Fruit fly (Drosophila melanogaster): Measurements from ENCODE around the gene Gyc89Db.
A peak's percentile ranks its signal among the peaks of the same experiment; 100 is the strongest.

The Gyc89Db gene

dm6 chr3R:16432665-16433065 is 44.2 kb upstream of the Gyc89Db start, which contains the start of gene Fntb (continued):
- TF ChIP-seq D19A (tag; optimal IDR thresholded peaks at IDR 0.05) (peak; percentile 75), run (tag; optimal IDR thresholded peaks at IDR 0.05) (peak; percentile 35), pho (GFP tag; optimal IDR thresholded peaks at IDR 0.05) (peak; percentile 20), CG17568 (GFP tag; optimal IDR thresholded peaks at IDR 0.05) (no peak), eyg (GFP tag; optimal IDR thresholded peaks at IDR 0.05) (no peak), ci (GFP tag; IDR thresholded peaks at IDR 0.05) (peak; percentile 65; the same call in 2 of the 3 replicates), CG14710 (tag; optimal IDR thresholded peaks at IDR 0.05) (peak; percentile 66), wor (GFP tag; IDR thresholded peaks at IDR 0.05) (no peak), Mad (GFP tag; optimal IDR thresholded peaks at IDR 0.05) (peak; percentile 37), CG4328 (GFP tag; optimal IDR thresholded peaks at IDR 0.05) (peak; percentile 53), CG10147 (GFP tag; optimal IDR thresholded peaks at IDR 0.05) (peak; percentile 71), prd (optimal IDR thresholded peaks at IDR 0.05) (no peak), prd (GFP tag; IDR thresholded peaks at IDR 0.05) (peak; percentile 72), sima (GFP tag; optimal IDR thresholded peaks at IDR 0.05) (no peak), CG3995 (GFP tag; optimal IDR thresholded peaks at IDR 0.05) (peak; percentile 55), CG9609 (GFP tag; optimal IDR thresholded peaks at IDR 0.05) (peak; percentile 5), CG31365 (tag; optimal IDR thresholded peaks at IDR 0.05) (peak; percentile 12), Sin3A (optimal IDR thresholded peaks at IDR 0.05) (no peak), lilli (GFP tag; optimal IDR thresholded peaks at IDR 0.05) (peak; percentile 74), BtbVII (GFP tag; optimal IDR thresholded peaks at IDR 0.05) (peak; percentile 56), H2.0 (GFP tag; IDR thresholded peaks at IDR 0.05) (peak; percentile 39), CG17802 (tag; optimal IDR thresholded peaks at IDR 0.05) (no peak), Antp (GFP tag; optimal IDR thresholded peaks at IDR 0.05) (no peak), NFAT (GFP tag; IDR thresholded peaks at IDR 0.05) (no peak), Doc3 (GFP tag; IDR thresholded peaks at IDR 0.05; ENCODE audit: partially characterized antibody) (0 out of 3 replicates have a peak, but pooled peaks have one; percentile 24), da (GFP tag; optimal IDR thresholded peaks at IDR 0.05) (no peak), CG3065 (GFP tag; optimal IDR thresholded peaks at IDR 0.05) (peak; percentile 2), CG16863 (GFP tag; optimal IDR thresholded peaks at IDR 0.05) (peak; percentile 7), CG4404 (GFP tag; IDR thresholded peaks at IDR 0.05) (no peak), CG3847 (GFP tag; IDR thresholded peaks at IDR 0.05) (peak; percentile 76), corto (GFP tag; optimal IDR thresholded peaks at IDR 0.05) (no peak), tap (tag; optimal IDR thresholded peaks at IDR 0.05) (no peak), Jarid2 (GFP tag; optimal IDR thresholded peaks at IDR 0.05) (no peak), HmgZ (tag; optimal IDR thresholded peaks at IDR 0.05) (peak; percentile 72), Sry-δ (GFP tag; optimal IDR thresholded peaks at IDR 0.05) (no peak), p53 (GFP tag; optimal IDR thresholded peaks at IDR 0.05) (no peak), CG5180 (GFP tag; optimal IDR thresholded peaks at IDR 0.05) (no peak), CG12104 (GFP tag; optimal IDR thresholded peaks at IDR 0.05) (peak; percentile 40), CG34224 (GFP tag; IDR thresholded peaks at IDR 0.05; ENCODE audit: partially characterized antibody) (peak; percentile 35; the same call in 1 of the 3 replicates), CG12155 (GFP tag; optimal IDR thresholded peaks at IDR 0.05) (peak; percentile 62), crp (GFP tag; optimal IDR thresholded peaks at IDR 0.05) (peak in 1 of 2 experiments; percentile 8), CG16815 (GFP tag; optimal IDR thresholded peaks at IDR 0.05) (peak; percentile 45), CG42726 (GFP tag; IDR thresholded peaks at IDR 0.05; ENCODE audit: partially characterized antibody) (no peak), jumu (GFP tag; optimal IDR thresholded peaks at IDR 0.05) (peak; percentile 31), pum (GFP tag; optimal IDR thresholded peaks at IDR 0.05) (no peak), klu (GFP tag; IDR thresholded peaks at IDR 0.05) (peak; percentile 42; the same call in 1 of the 2 replicates), Lim3 (GFP tag; IDR thresholded peaks at IDR 0.05) (no peak), Rfx (GFP tag; IDR thresholded peaks at IDR 0.05) (peak; percentile 69), CG8359 (GFP tag; optimal IDR thresholded peaks at IDR 0.05; ENCODE audit: borderline replicate concordance) (no peak), CG6791 (GFP tag; IDR thresholded peaks at IDR 0.05; ENCODE audit: partially characterized antibody) (no peak), chm (GFP tag; IDR thresholded peaks at IDR 0.05) (no peak), HLH54F (GFP tag; optimal IDR thresholded peaks at IDR 0.05) (peak; percentile 51)

Measured in whole organism, embryonic.